Comparison of ENCODE assay signal across 6 worm cellular contexts in genomic region chrV:19527565-19527964, ce11.
TF ChIP-seq lines count a peak whose summit lies in the region.

No protein-coding gene starts in this region.

TF ChIP-seq in whole organism, L1 larva, 84 proteins besides CTCF, POLR2A, EP300 and RAD21 (continues in another document):
- TF ChIP-seq efl-1 (optimal IDR thresholded peaks at IDR 0.05; lab: Kevin White, UChicago), result no peak
- no peak for TF ChIP-seq efl-1 (GFP tag; optimal IDR thresholded peaks at IDR 0.05 in 1 of 2; lab: Kevin White, UChicago)
- TF ChIP-seq fkh-8 (tag; optimal IDR thresholded peaks at IDR 0.05; lab: Kevin White, UChicago), result no peak
- TF ChIP-seq tbx-2 (tag; optimal IDR thresholded peaks at IDR 0.05; lab: Kevin White, UChicago), result peak; percentile 57
- TF ChIP-seq mab-9 (GFP tag; IDR thresholded peaks at IDR 0.05; lab: Robert Waterston, UW), result no peak
- peak; percentile 73 for TF ChIP-seq lin-14 (GFP tag; optimal IDR thresholded peaks at IDR 0.05; lab: Kevin White, UChicago)
- TF ChIP-seq mef-2 (tag; optimal IDR thresholded peaks at IDR 0.05; lab: Kevin White, UChicago), result no peak
- TF ChIP-seq nhr-71 (tag; optimal IDR thresholded peaks at IDR 0.05; lab: Kevin White, UChicago), result peak; percentile 78
- no peak for TF ChIP-seq unc-86 (tag; optimal IDR thresholded peaks at IDR 0.05; lab: Kevin White, UChicago)
- no peak for TF ChIP-seq hlh-17 (GFP tag; optimal IDR thresholded peaks at IDR 0.05; lab: Kevin White, UChicago; ENCODE audit: borderline replicate concordance)
- peak; percentile 82 for TF ChIP-seq nhr-20 (tag; optimal IDR thresholded peaks at IDR 0.05; lab: Kevin White, UChicago)
- no peak for TF ChIP-seq ceh-8 (GFP tag; optimal IDR thresholded peaks at IDR 0.05; lab: Kevin White, UChicago)
- peak; percentile 83 for TF ChIP-seq nhr-90 (tag; optimal IDR thresholded peaks at IDR 0.05; lab: Kevin White, UChicago; ENCODE audit: poor library complexity)
- TF ChIP-seq unc-130 (tag; optimal IDR thresholded peaks at IDR 0.05; lab: Kevin White, UChicago), result peak; percentile 71
- no peak for TF ChIP-seq unc-30 (tag; optimal IDR thresholded peaks at IDR 0.05; lab: Kevin White, UChicago)

TF ChIP-seq in whole organism, L2 larva, 48 proteins besides CTCF, POLR2A, EP300 and RAD21 (continues in another document):
- TF ChIP-seq nhr-23 (tag; optimal IDR thresholded peaks at IDR 0.05; lab: Kevin White, UChicago) (no peak), sma-9 (GFP tag; optimal IDR thresholded peaks at IDR 0.05; lab: Kevin White, UChicago) (peak; percentile 96), sma-9 (tag; optimal IDR thresholded peaks at IDR 0.05; lab: Kevin White, UChicago) (no peak), Y55F3AM.14 (GFP tag; optimal IDR thresholded peaks at IDR 0.05; lab: Kevin White, UChicago) (no peak), unc-62 (GFP tag; optimal IDR thresholded peaks at IDR 0.05; lab: Kevin White, UChicago) (no peak), F13H6.1 (tag; optimal IDR thresholded peaks at IDR 0.05; lab: Kevin White, UChicago) (peak; percentile 60), ama-1 (optimal IDR thresholded peaks at IDR 0.05; lab: Kevin White, UChicago) (no peak), crh-2 (tag; optimal IDR thresholded peaks at IDR 0.05; lab: Kevin White, UChicago) (peak; percentile 98), blmp-1 (tag; optimal IDR thresholded peaks at IDR 0.05; lab: Kevin White, UChicago; ENCODE audit: insufficient read depth) (peak; percentile 16), lsy-2 (tag; optimal IDR thresholded peaks at IDR 0.05; lab: Kevin White, UChicago) (peak in 1 of 2 experiments; percentile 13), fos-1 (tag; optimal IDR thresholded peaks at IDR 0.05; lab: Kevin White, UChicago) (peak; percentile 95), nhr-25 (tag; optimal IDR thresholded peaks at IDR 0.05; lab: Kevin White, UChicago) (peak; percentile 57), egl-27 (tag; optimal IDR thresholded peaks at IDR 0.05; lab: Kevin White, UChicago) (peak; percentile 30), unc-39 (tag; optimal IDR thresholded peaks at IDR 0.05; lab: Kevin White, UChicago) (no peak), zag-1 (tag; optimal IDR thresholded peaks at IDR 0.05; lab: Kevin White, UChicago) (no peak), lin-13 (GFP tag; optimal IDR thresholded peaks at IDR 0.05; lab: Kevin White, UChicago) (no peak)

TF ChIP-seq in whole organism, L3 larva, 47 proteins besides CTCF, POLR2A, EP300 and RAD21 (continues in another document):
- TF ChIP-seq nhr-25 (tag; optimal IDR thresholded peaks at IDR 0.05; lab: Kevin White, UChicago) (no peak), ztf-11 (tag; optimal IDR thresholded peaks at IDR 0.05; lab: Kevin White, UChicago) (no peak), mdl-1 (tag; optimal IDR thresholded peaks at IDR 0.05; lab: Kevin White, UChicago) (peak; percentile 32), fkh-10 (GFP tag; optimal IDR thresholded peaks at IDR 0.05; lab: Kevin White, UChicago) (no peak), pqm-1 (tag; optimal IDR thresholded peaks at IDR 0.05; lab: Kevin White, UChicago) (peak; percentile 96), pha-4 (tag; optimal IDR thresholded peaks at IDR 0.05; lab: Kevin White, UChicago) (peak; percentile 77), nhr-76 (tag; optimal IDR thresholded peaks at IDR 0.05; lab: Kevin White, UChicago) (no peak), aly-2 (tag; optimal IDR thresholded peaks at IDR 0.05; lab: Kevin White, UChicago) (no peak), nhr-77 (tag; optimal IDR thresholded peaks at IDR 0.05; lab: Kevin White, UChicago) (no peak), nhr-67 (tag; optimal IDR thresholded peaks at IDR 0.05; lab: Kevin White, UChicago) (no peak), egl-27 (tag; optimal IDR thresholded peaks at IDR 0.05; lab: Kevin White, UChicago) (peak; percentile 26), nhr-11 (tag; optimal IDR thresholded peaks at IDR 0.05; lab: Kevin White, UChicago) (no peak), zag-1 (tag; optimal IDR thresholded peaks at IDR 0.05; lab: Kevin White, UChicago) (no peak), fkh-2 (tag; optimal IDR thresholded peaks at IDR 0.05; lab: Kevin White, UChicago) (no peak), ceh-28 (tag; optimal IDR thresholded peaks at IDR 0.05; lab: Kevin White, UChicago) (no peak), sea-2 (GFP tag; optimal IDR thresholded peaks at IDR 0.05; lab: Kevin White, UChicago) (no peak), ceh-9 (tag; optimal IDR thresholded peaks at IDR 0.05; lab: Kevin White, UChicago) (no peak)

TF ChIP-seq in whole organism, L4 larva, 104 proteins besides CTCF, POLR2A, EP300 and RAD21 (continues in another document):
- TF ChIP-seq aha-1 (tag; lab: Kevin White, UChicago) (no peak), set-16 (GFP tag; IDR thresholded peaks at IDR 0.05; lab: Robert Waterston, UW) (no peak), Y5F2A.4 (GFP tag; optimal IDR thresholded peaks at IDR 0.05; lab: Kevin White, UChicago) (no peak), nhr-102 (tag; optimal IDR thresholded peaks at IDR 0.05; lab: Kevin White, UChicago) (peak; percentile 79), ctbp-1 (GFP tag; IDR thresholded peaks at IDR 0.05; lab: Robert Waterston, UW) (no peak), hlh-11 (tag; optimal IDR thresholded peaks at IDR 0.05; lab: Kevin White, UChicago) (peak; percentile 98), nhr-111 (GFP tag; optimal IDR thresholded peaks at IDR 0.05; lab: Kevin White, UChicago) (no peak), nhr-11 (tag; optimal IDR thresholded peaks at IDR 0.05; lab: Kevin White, UChicago) (no peak), T26A8.4 (GFP tag; IDR thresholded peaks at IDR 0.05; lab: Robert Waterston, UW) (peak; percentile 16; the same call in 1 of the 2 replicates), zfp-3 (GFP tag; conservative IDR thresholded peaks at IDR 0.05; lab: Robert Waterston, UW) (0 out of 2 replicates have a peak, but pooled peaks have one; percentile 14), ztf-7 (tag; optimal IDR thresholded peaks at IDR 0.05; lab: Kevin White, UChicago) (no peak), pqm-1 (tag; optimal IDR thresholded peaks at IDR 0.05; lab: Kevin White, UChicago) (peak; percentile 97), mdt-29 (GFP tag; IDR thresholded peaks at IDR 0.05; lab: Robert Waterston, UW) (peak; percentile 59), T20F7.1 (GFP tag; optimal IDR thresholded peaks at IDR 0.05; lab: Kevin White, UChicago) (peak; percentile 74), mxl-3 (GFP tag; optimal IDR thresholded peaks at IDR 0.05; lab: Kevin White, UChicago) (peak; percentile 89), hif-1 (tag; optimal IDR thresholded peaks at IDR 0.05; lab: Kevin White, UChicago) (peak in 1 of 2 experiments; percentile 17), zip-2 (tag; optimal IDR thresholded peaks at IDR 0.05; lab: Kevin White, UChicago) (no peak)

TF ChIP-seq in whole organism, late embryonic, 69 proteins besides CTCF, POLR2A, EP300 and RAD21:
- TF ChIP-seq elt-2 (tag; optimal IDR thresholded peaks at IDR 0.05; lab: Kevin White, UChicago) (peak; percentile 71), ama-1 (optimal IDR thresholded peaks at IDR 0.05; lab: Kevin White, UChicago) (no peak)

TF ChIP-seq in whole organism, young adult, 124 proteins besides CTCF, POLR2A, EP300 and RAD21 (continues in another document):
- TF ChIP-seq efl-1 (GFP tag; optimal IDR thresholded peaks at IDR 0.05; lab: Kevin White, UChicago), result no peak
- TF ChIP-seq cebp-1 (GFP tag; IDR thresholded peaks at IDR 0.05; lab: Robert Waterston, UW), result peak; percentile 73
- peak; percentile 78 for TF ChIP-seq cebp-1 (tag; optimal IDR thresholded peaks at IDR 0.05; lab: Kevin White, UChicago)
- TF ChIP-seq let-607 (tag; optimal IDR thresholded peaks at IDR 0.05; lab: Kevin White, UChicago), result peak; percentile 74 to 81
- no peak for TF ChIP-seq Y79H2A.3 (GFP tag; conservative IDR thresholded peaks at IDR 0.05; lab: Robert Waterston, UW)
- peak; percentile 8 for TF ChIP-seq repo-1 (tag; optimal IDR thresholded peaks at IDR 0.05; lab: Kevin White, UChicago)
- peak; percentile 11 for TF ChIP-seq nhr-90 (tag; optimal IDR thresholded peaks at IDR 0.05; lab: Kevin White, UChicago)
- TF ChIP-seq ekl-4 (GFP tag; IDR thresholded peaks at IDR 0.05; lab: Robert Waterston, UW), result no peak
- TF ChIP-seq F57A8.1 (GFP tag; optimal IDR thresholded peaks at IDR 0.05; lab: Kevin White, UChicago), result no peak
- TF ChIP-seq F22D6.2 (tag; optimal IDR thresholded peaks at IDR 0.05; lab: Kevin White, UChicago), result peak; percentile 25
- peak; percentile 86 for TF ChIP-seq atf-7 (tag; optimal IDR thresholded peaks at IDR 0.05; lab: Kevin White, UChicago)
- no peak for TF ChIP-seq ama-1 (optimal IDR thresholded peaks at IDR 0.05; lab: Kevin White, UChicago)
- no peak for TF ChIP-seq ama-1 (GFP tag; optimal IDR thresholded peaks at IDR 0.05; lab: Kevin White, UChicago)
- no peak for TF ChIP-seq F57C9.4 (tag; optimal IDR thresholded peaks at IDR 0.05; lab: Kevin White, UChicago)
- peak; percentile 56 for TF ChIP-seq chd-7 (tag; optimal IDR thresholded peaks at IDR 0.05; lab: Kevin White, UChicago)
- TF ChIP-seq C06A6.2 (GFP tag; conservative IDR thresholded peaks at IDR 0.05; lab: Robert Waterston, UW), result 0 out of 2 replicates have a peak, but pooled peaks have one; percentile 22
- peak; percentile 15 for TF ChIP-seq unc-62 (GFP tag; optimal IDR thresholded peaks at IDR 0.05; lab: Kevin White, UChicago)
- TF ChIP-seq mcd-1 (GFP tag; IDR thresholded peaks at IDR 0.05; lab: Robert Waterston, UW), result peak; percentile 30; the same call in 1 of the 2 replicates
- no peak for TF ChIP-seq lsy-27 (tag; optimal IDR thresholded peaks at IDR 0.05; lab: Kevin White, UChicago; ENCODE audit: borderline replicate concordance, insufficient read depth)
- no peak for TF ChIP-seq nfya-1 (tag; optimal IDR thresholded peaks at IDR 0.05; lab: Kevin White, UChicago; ENCODE audit: borderline replicate concordance, insufficient read depth)
- no peak for TF ChIP-seq mes-4 (tag; optimal IDR thresholded peaks at IDR 0.05; lab: Kevin White, UChicago)
- TF ChIP-seq ztf-25 (GFP tag; IDR thresholded peaks at IDR 0.05; lab: Robert Waterston, UW), result no peak
- TF ChIP-seq nhr-179 (tag; optimal IDR thresholded peaks at IDR 0.05; lab: Kevin White, UChicago), result no peak
- peak; percentile 42; the same call in 1 of the 2 replicates for TF ChIP-seq let-526 (GFP tag; IDR thresholded peaks at IDR 0.05; lab: Robert Waterston, UW)
- TF ChIP-seq madf-8 (GFP tag; conservative IDR thresholded peaks at IDR 0.05; lab: Robert Waterston, UW), result no peak
- no peak for TF ChIP-seq D2030.7 (GFP tag; IDR thresholded peaks at IDR 0.05; lab: Robert Waterston, UW)
- TF ChIP-seq nhr-80 (tag; optimal IDR thresholded peaks at IDR 0.05; lab: Kevin White, UChicago), result peak; percentile 94
- TF ChIP-seq ztf-28 (GFP tag; IDR thresholded peaks at IDR 0.05; lab: Robert Waterston, UW), result no peak
- TF ChIP-seq Y53G8AR.9 (GFP tag; conservative IDR thresholded peaks at IDR 0.05; lab: Robert Waterston, UW), result no peak
- peak; percentile 76 for TF ChIP-seq dox-1 (GFP tag; IDR thresholded peaks at IDR 0.05; lab: Robert Waterston, UW)
- no peak for TF ChIP-seq Y95B8A.8 (GFP tag; IDR thresholded peaks at IDR 0.05; lab: Robert Waterston, UW)
- TF ChIP-seq nfyb-1 (GFP tag; IDR thresholded peaks at IDR 0.05; lab: Robert Waterston, UW), result peak; percentile 48; the same call in 1 of the 2 replicates
